Worm (Caenorhabditis elegans) whole organism, mixed stage, embryonic: ENCODE data around the gene C03G6.21.

Experiments
- ham-2 ChIP-seq: fragments of 200-800 bp; sonication (Bioruptor generic); optimal IDR thresholded peaks from 2 replicates; lab custom pipeline; 2018; ENCODE audit warnings: mild to moderate bottlenecking, missing genetic modification characterization, missing compliant biosample characterization
- hlh-1 ChIP-seq: fragments of 150-350 bp; optimal IDR thresholded peaks from 2 replicates; lab custom pipeline; 2014; ENCODE audit warnings: missing biosample characterization, missing genetic modification reagents, missing genetic modification characterization
- lin-32 ChIP-seq: fragments of 200-800 bp; sonication (Bioruptor generic); optimal IDR thresholded peaks from 2 replicates; lab custom pipeline; 2018; ENCODE audit warnings: mild to moderate bottlenecking, missing genetic modification characterization, missing compliant biosample characterization
- nhr-237 ChIP-seq: fragments of 150-350 bp; optimal IDR thresholded peaks from 2 replicates; lab custom pipeline; 2014; ENCODE audit warnings: missing biosample characterization, missing genetic modification characterization
- nhr-28 ChIP-seq: fragments of 150-350 bp; optimal IDR thresholded peaks from 2 replicates; lab custom pipeline; 2014; ENCODE audit warnings: missing biosample characterization, missing genetic modification characterization
- nhr-76 ChIP-seq: sonication (generic microtip); optimal IDR thresholded peaks from 2 replicates; lab custom pipeline; 2017; ENCODE audit warnings: missing biosample characterization, missing genetic modification characterization
- snpc-4 ChIP-seq: fragments of 150-350 bp; optimal IDR thresholded peaks from 2 replicates; lab custom pipeline; 2014; ENCODE audit warnings: missing biosample characterization, missing genetic modification characterization
- sptf-1 ChIP-seq: sonication (generic microtip); optimal IDR thresholded peaks from 2 replicates; lab custom pipeline; 2017; ENCODE audit warnings: mild to moderate bottlenecking, missing genetic modification characterization, moderate library complexity, missing compliant biosample characterization
- unc-62 ChIP-seq: fragments of 150-350 bp; optimal IDR thresholded peaks from 2 replicates; lab custom pipeline; 2014; ENCODE audit warnings: missing biosample characterization, missing genetic modification reagents, missing genetic modification characterization

DNA sequence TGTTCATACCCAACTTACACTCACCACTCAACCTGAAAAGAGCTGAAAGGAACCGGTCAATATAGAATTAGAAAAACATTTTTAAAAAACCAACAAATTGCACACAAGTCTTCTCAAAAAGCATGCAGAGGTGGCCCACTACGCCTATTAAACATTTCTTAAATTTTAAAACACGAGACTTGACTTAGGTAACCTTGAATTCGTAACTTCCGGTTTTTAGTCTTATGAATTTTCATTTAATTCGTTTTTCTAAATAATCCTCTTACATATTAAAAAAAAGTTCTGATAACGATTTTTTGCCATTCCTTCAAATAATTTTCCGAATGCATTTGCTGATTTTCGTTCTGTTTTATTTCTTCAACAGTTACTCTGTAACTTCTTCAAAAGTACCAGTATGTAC is 28.5 kb downstream of the C03G6.21 start, which contains the start of gene clec-7:
- TF ChIP-seq hlh-1 (no peak), unc-62 (GFP tag; lab: Kevin White, UChicago) (no peak), nhr-237 (tag; lab: Kevin White, UChicago) (no peak), lin-32 (GFP tag; lab: Kevin White, UChicago) (no peak), snpc-4 (tag; lab: Kevin White, UChicago) (no peak), nhr-76 (tag; lab: Kevin White, UChicago) (no peak), nhr-28 (no peak), sptf-1 (tag; lab: Kevin White, UChicago) (no peak), ham-2 (GFP tag; lab: Kevin White, UChicago) (no peak)
